Fruit fly (Drosophila melanogaster) whole organism, prepupa: Measurements from ENCODE around the gene spz3.

Experiments
- CG10631 ChIP-seq: fragments of 200-800 bp; sonication (Bioruptor generic); optimal IDR thresholded peaks from 2 replicates; lab custom pipeline; 2016; ENCODE audit warnings: missing biosample characterization, missing genetic modification characterization
- CG10669 ChIP-seq: fragments of 200-800 bp; sonication (Bioruptor generic); optimal IDR thresholded peaks from 3 replicates; lab custom pipeline; 2018; ENCODE audit warnings: missing biosample characterization, mild to moderate bottlenecking, missing genetic modification characterization, moderate library complexity
- CG11762 ChIP-seq: fragments of 200-800 bp; sonication (Bioruptor generic); optimal IDR thresholded peaks from 3 replicates; lab custom pipeline; 2016; ENCODE audit warnings: missing biosample characterization, missing genetic modification characterization; ENCODE audit not compliant: insufficient read depth
- CG11902 ChIP-seq: fragments of 200-800 bp; sonication (Bioruptor generic); optimal IDR thresholded peaks from 3 replicates; lab custom pipeline; 2016; ENCODE audit warnings: missing biosample characterization, missing genetic modification characterization
- CG1621 ChIP-seq: fragments of 200-800 bp; sonication (Bioruptor generic); optimal IDR thresholded peaks from 3 replicates; lab custom pipeline; 2018; ENCODE audit warnings: missing biosample characterization, mild to moderate bottlenecking, missing genetic modification characterization
- CG16779 ChIP-seq: fragments of 200-800 bp; sonication (Bioruptor generic); optimal IDR thresholded peaks from 3 replicates; lab custom pipeline; 2017; ENCODE audit warnings: missing biosample characterization, mild to moderate bottlenecking, missing genetic modification characterization
- CG3032 ChIP-seq: fragments of 200-800 bp; optimal IDR thresholded peaks from 2 replicates; lab custom pipeline; 2019; ENCODE audit warnings: missing biosample characterization, mild to moderate bottlenecking, missing genetic modification characterization, moderate library complexity
- CG31627 ChIP-seq: fragments of 200-800 bp; sonication (Bioruptor generic); optimal IDR thresholded peaks from 3 replicates; lab custom pipeline; 2016; ENCODE audit warnings: missing biosample characterization, missing genetic modification characterization
- CG32006 ChIP-seq: fragments of 200-800 bp; sonication (Bioruptor generic); optimal IDR thresholded peaks from 3 replicates; lab custom pipeline; 2017; ENCODE audit warnings: missing biosample characterization, mild to moderate bottlenecking, missing genetic modification characterization
- CG34406 ChIP-seq: fragments of 200-800 bp; sonication (Bioruptor generic); optimal IDR thresholded peaks from 3 replicates; lab custom pipeline; 2016; ENCODE audit warnings: missing biosample characterization, missing genetic modification characterization
- CG3919 ChIP-seq: fragments of 200-800 bp; sonication (Bioruptor generic); optimal IDR thresholded peaks from 3 replicates; lab custom pipeline; 2016; ENCODE audit warnings: missing biosample characterization, missing genetic modification characterization
- CG4318 ChIP-seq: fragments of 200-800 bp; sonication (Bioruptor generic); optimal IDR thresholded peaks from 3 replicates; lab custom pipeline; 2017; ENCODE audit warnings: missing biosample characterization, mild to moderate bottlenecking, missing genetic modification characterization
- CG6163 ChIP-seq: fragments of 200-800 bp; sonication (Bioruptor generic); IDR thresholded peaks from 3 replicates; pipeline ENCODE4 v1.3.6; 2022; ENCODE audit warnings: missing biosample characterization, missing genetic modification characterization
- CG6792 ChIP-seq: fragments of 200-800 bp; sonication (Bioruptor generic); optimal IDR thresholded peaks from 3 replicates; lab custom pipeline; 2016; ENCODE audit warnings: missing biosample characterization, missing genetic modification characterization
- CG6854 ChIP-seq: fragments of 200-800 bp; sonication (Bioruptor generic); optimal IDR thresholded peaks from 2 replicates; lab custom pipeline; 2017; ENCODE audit warnings: missing biosample characterization, mild to moderate bottlenecking, missing genetic modification characterization
- CG7368 ChIP-seq: fragments of 200-800 bp; sonication (Bioruptor generic); optimal IDR thresholded peaks from 3 replicates; lab custom pipeline; 2016; ENCODE audit warnings: missing biosample characterization, missing genetic modification characterization
- CG8119 ChIP-seq: fragments of 200-800 bp; sonication (Bioruptor generic); IDR thresholded peaks from 3 replicates; pipeline ENCODE4 v1.3.6; 2022; ENCODE audit warnings: missing biosample characterization, missing genetic modification characterization
- CG9139 ChIP-seq: fragments of 200-800 bp; sonication (Bioruptor generic); optimal IDR thresholded peaks from 3 replicates; lab custom pipeline; 2017; ENCODE audit warnings: missing biosample characterization, mild to moderate bottlenecking, missing genetic modification characterization
- Eip78C ChIP-seq: fragments of 200-800 bp; sonication (Bioruptor generic); peaks from one replicate; lab custom pipeline; 2016; ENCODE audit warnings: missing biosample characterization, missing genetic modification characterization
- Ets21C ChIP-seq: fragments of 200-800 bp; sonication (Bioruptor generic); optimal IDR thresholded peaks from 3 replicates; lab custom pipeline; 2016; ENCODE audit warnings: missing biosample characterization, missing genetic modification characterization
- Ets96B ChIP-seq: fragments of 200-800 bp; optimal IDR thresholded peaks from 2 replicates; lab custom pipeline; 2019; ENCODE audit warnings: missing biosample characterization, mild to moderate bottlenecking, missing genetic modification characterization, moderate library complexity
- Gug ChIP-seq: fragments of 200-800 bp; sonication (Bioruptor generic); IDR thresholded peaks from 2 replicates; pipeline ENCODE4 v1.3.6; 2022; ENCODE audit warnings: missing biosample characterization, missing genetic modification characterization
- Hr39 ChIP-seq: fragments of 200-800 bp; sonication (Bioruptor generic); optimal IDR thresholded peaks from 2 replicates; lab custom pipeline; 2016; ENCODE audit warnings: missing biosample characterization, missing genetic modification characterization
- Hr4 ChIP-seq: fragments of 200-800 bp; sonication (Bioruptor generic); optimal IDR thresholded peaks from 3 replicates; lab custom pipeline; 2016; ENCODE audit warnings: missing biosample characterization, missing genetic modification characterization
- Lpt ChIP-seq: fragments of 200-800 bp; sonication (Bioruptor generic); optimal IDR thresholded peaks from 3 replicates; lab custom pipeline; 2016; ENCODE audit warnings: missing biosample characterization, missing genetic modification characterization
- Met ChIP-seq: fragments of 200-800 bp; sonication (Bioruptor generic); optimal IDR thresholded peaks from 3 replicates; lab custom pipeline; 2016; ENCODE audit warnings: missing biosample characterization, missing genetic modification characterization
- OdsH ChIP-seq: fragments of 200-800 bp; sonication (Bioruptor generic); optimal IDR thresholded peaks from 3 replicates; lab custom pipeline; 2016; ENCODE audit warnings: missing biosample characterization, missing genetic modification characterization
- Smox ChIP-seq: fragments of 200-800 bp; sonication (Bioruptor generic); optimal IDR thresholded peaks from 3 replicates; lab custom pipeline; 2016; ENCODE audit warnings: missing biosample characterization, missing genetic modification characterization
- Sox102F ChIP-seq: fragments of 200-800 bp; sonication (Bioruptor generic); optimal IDR thresholded peaks from 2 replicates; lab custom pipeline; 2016; ENCODE audit warnings: missing biosample characterization, mild to moderate bottlenecking, missing genetic modification characterization
- Sox14 ChIP-seq: fragments of 200-800 bp; sonication (Bioruptor generic); optimal IDR thresholded peaks from 3 replicates; lab custom pipeline; 2016; ENCODE audit warnings: missing biosample characterization, missing genetic modification characterization
- Sox15 ChIP-seq: fragments of 200-800 bp; sonication (Bioruptor generic); optimal IDR thresholded peaks from 3 replicates; lab custom pipeline; 2016; ENCODE audit warnings: missing biosample characterization, missing genetic modification characterization
- achi ChIP-seq: fragments of 200-800 bp; sonication (Bioruptor generic); optimal IDR thresholded peaks from 3 replicates; lab custom pipeline; 2016; ENCODE audit warnings: missing biosample characterization, missing genetic modification characterization
- cyc ChIP-seq: fragments of 200-800 bp; sonication (Bioruptor generic); optimal IDR thresholded peaks from 3 replicates; lab custom pipeline; 2016; ENCODE audit warnings: missing biosample characterization, missing genetic modification characterization
- dac ChIP-seq: fragments of 200-800 bp; sonication (Bioruptor generic); optimal IDR thresholded peaks from 2 replicates; lab custom pipeline; 2017; ENCODE audit warnings: missing biosample characterization, mild to moderate bottlenecking, missing genetic modification characterization
- dsx ChIP-seq: fragments of 200-800 bp; optimal IDR thresholded peaks from 3 replicates; lab custom pipeline; 2019; ENCODE audit warnings: missing biosample characterization, mild to moderate bottlenecking, missing genetic modification characterization, moderate library complexity; ENCODE audit not compliant: poor library complexity, severe bottlenecking
- eg ChIP-seq: fragments of 200-800 bp; sonication (Bioruptor generic); IDR thresholded peaks from 3 replicates; pipeline ENCODE4 v1.3.6; 2022; ENCODE audit warnings: missing biosample characterization, missing genetic modification characterization
- esn ChIP-seq: fragments of 200-800 bp; sonication (Bioruptor generic); optimal IDR thresholded peaks from 2 replicates; lab custom pipeline; 2016; ENCODE audit warnings: missing biosample characterization, mild to moderate bottlenecking, missing genetic modification characterization, moderate library complexity
- fd59A ChIP-seq: fragments of 200-800 bp; sonication (Bioruptor generic); optimal IDR thresholded peaks from 2 replicates; lab custom pipeline; 2017; ENCODE audit warnings: missing biosample characterization, mild to moderate bottlenecking, missing genetic modification characterization, missing genetic modification reagents
- fd85E ChIP-seq: fragments of 200-800 bp; sonication (Bioruptor generic); optimal IDR thresholded peaks from 3 replicates; lab custom pipeline; 2016; ENCODE audit warnings: missing biosample characterization, missing genetic modification characterization
- fkh ChIP-seq: fragments of 200-800 bp; sonication (Bioruptor generic); optimal IDR thresholded peaks from 3 replicates; lab custom pipeline; 2017; ENCODE audit warnings: missing biosample characterization, mild to moderate bottlenecking, missing genetic modification characterization, moderate library complexity
- lz ChIP-seq: fragments of 200-800 bp; sonication (Bioruptor generic); optimal IDR thresholded peaks from 3 replicates; lab custom pipeline; 2016; ENCODE audit warnings: missing biosample characterization, missing genetic modification characterization
- net ChIP-seq: fragments of 200-800 bp; sonication (Bioruptor generic); optimal IDR thresholded peaks from 3 replicates; lab custom pipeline; 2016; ENCODE audit warnings: missing biosample characterization, missing genetic modification characterization
- pdm3 ChIP-seq: fragments of 200-800 bp; sonication (Bioruptor generic); optimal IDR thresholded peaks from 3 replicates; lab custom pipeline; 2016; ENCODE audit warnings: missing biosample characterization, missing genetic modification characterization
- spab ChIP-seq: fragments of 200-800 bp; sonication (Bioruptor generic); optimal IDR thresholded peaks from 2 replicates; lab custom pipeline; 2017; ENCODE audit warnings: missing biosample characterization, mild to moderate bottlenecking, missing genetic modification characterization, missing genetic modification reagents
- svp ChIP-seq: fragments of 200-800 bp; sonication (Bioruptor generic); peaks from one replicate; lab custom pipeline; 2016; ENCODE audit warnings: missing biosample characterization, missing genetic modification characterization
- topi ChIP-seq: fragments of 200-800 bp; sonication (Bioruptor generic); optimal IDR thresholded peaks from 3 replicates; lab custom pipeline; 2016; ENCODE audit warnings: missing biosample characterization, missing genetic modification characterization
- vri ChIP-seq: fragments of 200-800 bp; sonication (Bioruptor generic); optimal IDR thresholded peaks from 3 replicates; lab custom pipeline; 2016; ENCODE audit warnings: missing biosample characterization, mild to moderate bottlenecking, missing genetic modification characterization

The spz3 gene

dm6 chr2L:7926288-7927061, 47.1 kb upstream of the spz3 start (continued):
- TF ChIP-seq Hr39 (GFP tag; lab: Kevin White, UChicago): peak; percentile 4
- TF ChIP-seq cyc (GFP tag; lab: Kevin White, UChicago): no peak
- TF ChIP-seq achi (GFP tag; lab: Kevin White, UChicago): peak; percentile 25
- peak; percentile 47 for TF ChIP-seq net (GFP tag; lab: Kevin White, UChicago)
- TF ChIP-seq CG10669 (GFP tag; lab: Kevin White, UChicago): peak; percentile 12
- peak; percentile 43 for TF ChIP-seq OdsH (GFP tag; lab: Kevin White, UChicago)
- TF ChIP-seq CG6792 (GFP tag; lab: Kevin White, UChicago): no peak
- no peak for TF ChIP-seq dac (GFP tag; lab: Kevin White, UChicago)
- TF ChIP-seq CG8119 (GFP tag; lab: Robert Waterston, UW): peak; percentile 50; the same call in 2 of the 3 replicates
- TF ChIP-seq Smox (GFP tag; lab: Kevin White, UChicago): peak; percentile 43
- no peak for TF ChIP-seq dsx (GFP tag; lab: Kevin White, UChicago)
- TF ChIP-seq CG11902 (GFP tag; lab: Kevin White, UChicago): no peak
- peak; percentile 48 for TF ChIP-seq topi (GFP tag; lab: Kevin White, UChicago)
- TF ChIP-seq Hr4 (GFP tag; lab: Kevin White, UChicago): peak; percentile 35
- TF ChIP-seq CG16779: peak; percentile 53
- TF ChIP-seq Lpt (GFP tag; lab: Kevin White, UChicago): no peak
- TF ChIP-seq, all 60 proteins: peak for 40

- TF ChIP-seq Ets21C (peak; percentile 89), CG10669 (GFP tag; lab: Kevin White, UChicago) (peak; percentile 92), topi (GFP tag; lab: Kevin White, UChicago) (peak; percentile 92), CG34406 (GFP tag; lab: Kevin White, UChicago) (peak; percentile 89), CG4318 (peak; percentile 95), CG10631 (GFP tag; lab: Kevin White, UChicago) (peak; percentile 96), esn (GFP tag; lab: Kevin White, UChicago) (peak; percentile 92), CG11762 (GFP tag; lab: Kevin White, UChicago) (peak; percentile 92), Eip78C (GFP tag; lab: Kevin White, UChicago) (peak; percentile 99), CG6854 (GFP tag; lab: Kevin White, UChicago) (peak; percentile 82), CG8119 (GFP tag; lab: Robert Waterston, UW) (peak; percentile 98), Ets96B (tag; lab: Kevin White, UChicago) (peak; percentile 96), CG7368 (GFP tag; lab: Kevin White, UChicago) (peak; percentile 91), net (GFP tag; lab: Kevin White, UChicago) (peak; percentile 96), CG31627 (GFP tag; lab: Kevin White, UChicago) (peak; percentile 87), Met (GFP tag; lab: Kevin White, UChicago) (peak; percentile 92), Sox14 (GFP tag; lab: Kevin White, UChicago) (peak; percentile 97), CG9139 (GFP tag; lab: Kevin White, UChicago) (peak; percentile 88), spab (GFP tag; lab: Kevin White, UChicago) (peak; percentile 94), eg (peak; percentile 98), Hr4 (GFP tag; lab: Kevin White, UChicago) (peak; percentile 98), CG32006 (GFP tag; lab: Kevin White, UChicago) (peak; percentile 98), Sox15 (GFP tag; lab: Kevin White, UChicago) (peak; percentile 83), Sox102F (GFP tag; lab: Kevin White, UChicago) (peak; percentile 91), CG3919 (GFP tag; lab: Kevin White, UChicago) (peak; percentile 97), CG6163 (GFP tag; lab: Robert Waterston, UW) (peak; percentile 99), Gug (GFP tag; lab: Robert Waterston, UW) (peak; percentile 96), vri (GFP tag; lab: Kevin White, UChicago) (peak; percentile 84), fd85E (GFP tag; lab: Kevin White, UChicago) (peak; percentile 74), lz (GFP tag; lab: Kevin White, UChicago) (peak; percentile 92), achi (GFP tag; lab: Kevin White, UChicago) (peak; percentile 96), CG3032 (tag; lab: Kevin White, UChicago) (peak; percentile 94), CG11902 (GFP tag; lab: Kevin White, UChicago) (peak; percentile 78), fd59A (GFP tag; lab: Kevin White, UChicago) (peak; percentile 90), CG1621 (tag; lab: Kevin White, UChicago) (peak; percentile 94), cyc (GFP tag; lab: Kevin White, UChicago) (peak; percentile 87), dsx (GFP tag; lab: Kevin White, UChicago) (peak; percentile 93), svp (GFP tag; lab: Kevin White, UChicago) (peak; percentile 95), fkh (GFP tag; lab: Kevin White, UChicago) (no peak), pdm3 (GFP tag; lab: Kevin White, UChicago) (peak; percentile 95)
These were observed 46.0 kb upstream of the spz3 start for dm6 chr2L:7925389-7925788.
